Fruit fly (Drosophila melanogaster): Measurements from ENCODE around the gene Lim1.

Lim1 gene

dm6 chrX:8807282-8807681 lies 1.7 kb upstream of the Lim1 start:
- no peak for TF ChIP-seq CG17806 (tag; optimal IDR thresholded peaks at IDR 0.05)
- TF ChIP-seq Ets98B (GFP tag; IDR thresholded peaks at IDR 0.05) = no peak
- TF ChIP-seq Pif1B (GFP tag; optimal IDR thresholded peaks at IDR 0.05) = no peak
- TF ChIP-seq Pif1A (GFP tag; optimal IDR thresholded peaks at IDR 0.05) = no peak
- no peak for TF ChIP-seq gl (tag; optimal IDR thresholded peaks at IDR 0.05)
- TF ChIP-seq CG13204 (GFP tag; optimal IDR thresholded peaks at IDR 0.05) = no peak
- TF ChIP-seq Snoo (tag; optimal IDR thresholded peaks at IDR 0.05) = no peak
- TF ChIP-seq CG8301 (tag; optimal IDR thresholded peaks at IDR 0.05) = no peak
- no peak for TF ChIP-seq rn (GFP tag; IDR thresholded peaks at IDR 0.05)

- TF ChIP-seq CG10348 (GFP tag; IDR thresholded peaks at IDR 0.05) (no peak), D1 (tag; optimal IDR thresholded peaks at IDR 0.05) (no peak), CG8301 (tag; optimal IDR thresholded peaks at IDR 0.05) (no peak), Pif1A (GFP tag; optimal IDR thresholded peaks at IDR 0.05) (no peak), Pif1B (GFP tag; optimal IDR thresholded peaks at IDR 0.05) (no peak), CG4496 (GFP tag; IDR thresholded peaks at IDR 0.05) (0 out of 3 replicates have a peak, but pooled peaks have one; percentile 37), CG13204 (GFP tag; optimal IDR thresholded peaks at IDR 0.05) (no peak), Snoo (tag; optimal IDR thresholded peaks at IDR 0.05) (no peak), CG12605 (GFP tag; IDR thresholded peaks at IDR 0.05) (no peak), CG32121 (GFP tag; IDR thresholded peaks at IDR 0.05) (peak; percentile 33; the same call in 1 of the 2 replicates), CG34367 (tag; optimal IDR thresholded peaks at IDR 0.05) (no peak), EcR (GFP tag; optimal IDR thresholded peaks at IDR 0.05) (no peak), fd96Ca (GFP tag; IDR thresholded peaks at IDR 0.05) (no peak), CG14655 (GFP tag; optimal IDR thresholded peaks at IDR 0.05) (peak; percentile 3), CG15710 (tag; optimal IDR thresholded peaks at IDR 0.05) (no peak), CG9948 (tag; optimal IDR thresholded peaks at IDR 0.05) (no peak), gl (tag; optimal IDR thresholded peaks at IDR 0.05) (no peak), Ets98B (GFP tag; IDR thresholded peaks at IDR 0.05) (no peak), CG17806 (tag; optimal IDR thresholded peaks at IDR 0.05) (no peak), rn (GFP tag; IDR thresholded peaks at IDR 0.05) (no peak), CG8159 (tag; optimal IDR thresholded peaks at IDR 0.05) (no peak)
Measured at dm6 chrX:8806561-8807190, 1.1 kb upstream of the Lim1 start.

dm6 chrX:8800235-8800771 lies 5.3 kb downstream of the Lim1 start:
- TF ChIP-seq CG12605 (GFP tag; IDR thresholded peaks at IDR 0.05) = no peak
- no peak for TF ChIP-seq D1 (tag; optimal IDR thresholded peaks at IDR 0.05)
- TF ChIP-seq fd96Ca (GFP tag; IDR thresholded peaks at IDR 0.05) = peak; percentile 49; the same call in 1 of the 3 replicates
- no peak for TF ChIP-seq Snoo (tag; optimal IDR thresholded peaks at IDR 0.05)
- TF ChIP-seq CG4496 (GFP tag; IDR thresholded peaks at IDR 0.05) = 0 out of 3 replicates have a peak, but pooled peaks have one; percentile 44
- TF ChIP-seq CG8159 (tag; optimal IDR thresholded peaks at IDR 0.05) = peak; percentile 39
- peak; percentile 40 for TF ChIP-seq CG17806 (tag; optimal IDR thresholded peaks at IDR 0.05)
- peak; percentile 47 for TF ChIP-seq CG15710 (tag; optimal IDR thresholded peaks at IDR 0.05)
- TF ChIP-seq CG34367 (tag; optimal IDR thresholded peaks at IDR 0.05) = peak; percentile 42
- no peak for TF ChIP-seq CG10348 (GFP tag; IDR thresholded peaks at IDR 0.05)
- no peak for TF ChIP-seq CG13204 (GFP tag; optimal IDR thresholded peaks at IDR 0.05)
- peak; percentile 16 for TF ChIP-seq Pif1A (GFP tag; optimal IDR thresholded peaks at IDR 0.05)
- TF ChIP-seq EcR (GFP tag; optimal IDR thresholded peaks at IDR 0.05) = no peak
- TF ChIP-seq CG9948 (tag; optimal IDR thresholded peaks at IDR 0.05) = peak; percentile 47
- TF ChIP-seq gl (tag; optimal IDR thresholded peaks at IDR 0.05) = no peak
- TF ChIP-seq CG32121 (GFP tag; IDR thresholded peaks at IDR 0.05) = no peak
- no peak for TF ChIP-seq rn (GFP tag; IDR thresholded peaks at IDR 0.05)
- TF ChIP-seq Ets98B (GFP tag; IDR thresholded peaks at IDR 0.05) = peak; percentile 29; the same call in 1 of the 2 replicates
- TF ChIP-seq CG8301 (tag; optimal IDR thresholded peaks at IDR 0.05) = peak; percentile 47
- peak; percentile 57 for TF ChIP-seq CG14655 (GFP tag; optimal IDR thresholded peaks at IDR 0.05)
- TF ChIP-seq Pif1B (GFP tag; optimal IDR thresholded peaks at IDR 0.05) = peak; percentile 5

- TF ChIP-seq CG32121 (GFP tag; IDR thresholded peaks at IDR 0.05) (no peak), rn (GFP tag; IDR thresholded peaks at IDR 0.05) (no peak), CG8301 (tag; optimal IDR thresholded peaks at IDR 0.05) (no peak), CG17806 (tag; optimal IDR thresholded peaks at IDR 0.05) (no peak), CG34367 (tag; optimal IDR thresholded peaks at IDR 0.05) (no peak), EcR (GFP tag; optimal IDR thresholded peaks at IDR 0.05) (no peak), Snoo (tag; optimal IDR thresholded peaks at IDR 0.05) (no peak), gl (tag; optimal IDR thresholded peaks at IDR 0.05) (no peak), CG13204 (GFP tag; optimal IDR thresholded peaks at IDR 0.05) (no peak), CG14655 (GFP tag; optimal IDR thresholded peaks at IDR 0.05) (no peak)
Measured at dm6 chrX:8798330-8798729, 7.3 kb downstream of the Lim1 start.

dm6 chrX:8795387-8796195 lies 10.0 kb downstream of the Lim1 start:
- TF ChIP-seq CG4496 (GFP tag; IDR thresholded peaks at IDR 0.05) (no peak), CG15710 (tag; optimal IDR thresholded peaks at IDR 0.05) (no peak), CG12605 (GFP tag; IDR thresholded peaks at IDR 0.05) (no peak), Pif1B (GFP tag; optimal IDR thresholded peaks at IDR 0.05) (no peak), CG14655 (GFP tag; optimal IDR thresholded peaks at IDR 0.05) (no peak), EcR (GFP tag; optimal IDR thresholded peaks at IDR 0.05) (no peak), D1 (tag; optimal IDR thresholded peaks at IDR 0.05) (no peak), gl (tag; optimal IDR thresholded peaks at IDR 0.05) (no peak), Snoo (tag; optimal IDR thresholded peaks at IDR 0.05) (no peak), CG10348 (GFP tag; IDR thresholded peaks at IDR 0.05) (no peak), CG8301 (tag; optimal IDR thresholded peaks at IDR 0.05) (no peak), CG9948 (tag; optimal IDR thresholded peaks at IDR 0.05) (no peak)
